Fruit fly (Drosophila melanogaster) whole organism, embryonic: ENCODE results near the gene tau.
A peak's percentile ranks its signal among the peaks of the same experiment; 100 is the strongest.

Source experiments
- Blimp-1 ChIP-seq: fragments of 200-800 bp; sonication (Bioruptor generic); optimal IDR thresholded peaks from 3 replicates; lab custom pipeline; 2018; ENCODE audit warnings: missing biosample characterization, missing genetic modification characterization, mild to moderate bottlenecking, moderate library complexity, missing genetic modification reagents
- CG10431 ChIP-seq: fragments of 200-800 bp; sonication (Bioruptor generic); optimal IDR thresholded peaks from 3 replicates; lab custom pipeline; 2018; ENCODE audit warnings: missing biosample characterization, mild to moderate bottlenecking, missing genetic modification characterization
- CG10654 ChIP-seq: fragments of 200-800 bp; sonication (Bioruptor generic); optimal IDR thresholded peaks from 2 replicates; lab custom pipeline; 2016; ENCODE audit warnings: missing biosample characterization, missing genetic modification characterization
- CG11504 ChIP-seq: fragments of 200-800 bp; sonication (Bioruptor generic); optimal IDR thresholded peaks from 3 replicates; lab custom pipeline; 2019; ENCODE audit warnings: missing biosample characterization, mild to moderate bottlenecking, missing genetic modification characterization, moderate library complexity
- CG12236 ChIP-seq: fragments of 200-800 bp; sonication (Bioruptor generic); optimal IDR thresholded peaks from 2 replicates; lab custom pipeline; 2016; ENCODE audit warnings: missing biosample characterization, missing genetic modification characterization
- CG14050 ChIP-seq: fragments of 200-800 bp; sonication (Bioruptor generic); IDR thresholded peaks from 3 replicates; pipeline ENCODE4 v1.3.6; 2022; ENCODE audit warnings: missing biosample characterization, missing genetic modification characterization
- CG14965 ChIP-seq: fragments of 200-800 bp; sonication (Bioruptor generic); optimal IDR thresholded peaks from 2 replicates; lab custom pipeline; 2016; ENCODE audit warnings: missing biosample characterization, missing genetic modification characterization, borderline replicate concordance
- CG1602 ChIP-seq: fragments of 200-800 bp; sonication (Bioruptor generic); optimal IDR thresholded peaks from 3 replicates; lab custom pipeline; 2016; ENCODE audit warnings: missing biosample characterization, missing genetic modification characterization
- CG16815 ChIP-seq: fragments of 200-800 bp; sonication (Bioruptor generic); optimal IDR thresholded peaks from 3 replicates; lab custom pipeline; 2017; ENCODE audit warnings: missing biosample characterization, mild to moderate bottlenecking, missing genetic modification characterization
- CG18262 ChIP-seq: fragments of 200-800 bp; optimal IDR thresholded peaks from 3 replicates; lab custom pipeline; 2019; ENCODE audit warnings: missing biosample characterization, mild to moderate bottlenecking, missing genetic modification characterization, moderate library complexity
- CG30020 ChIP-seq: fragments of 200-800 bp; optimal IDR thresholded peaks from 2 replicates; lab custom pipeline; 2019; ENCODE audit warnings: missing biosample characterization, mild to moderate bottlenecking, missing genetic modification characterization, moderate library complexity
- CG4424 ChIP-seq: fragments of 200-800 bp; sonication (Bioruptor generic); optimal IDR thresholded peaks from 3 replicates; lab custom pipeline; 2016; ENCODE audit warnings: missing biosample characterization, missing genetic modification characterization
- CG6813 ChIP-seq: fragments of 200-800 bp; sonication (Bioruptor generic); optimal IDR thresholded peaks from 2 replicates; lab custom pipeline; 2017; ENCODE audit warnings: missing biosample characterization, missing genetic modification characterization, mild to moderate bottlenecking, moderate library complexity, missing genetic modification reagents
- CG9797 ChIP-seq: fragments of 200-800 bp; sonication (Bioruptor generic); optimal IDR thresholded peaks from 3 replicates; lab custom pipeline; 2018; ENCODE audit warnings: missing biosample characterization, mild to moderate bottlenecking, missing genetic modification characterization
- D19B ChIP-seq: fragments of 200-800 bp; sonication (Bioruptor generic); optimal IDR thresholded peaks from 2 replicates; lab custom pipeline; 2017; ENCODE audit warnings: missing biosample characterization, mild to moderate bottlenecking, missing genetic modification characterization
- Deaf1 ChIP-seq: fragments of 200-800 bp; optimal IDR thresholded peaks from 3 replicates; lab custom pipeline; 2019; ENCODE audit warnings: missing biosample characterization, mild to moderate bottlenecking, missing genetic modification characterization, moderate library complexity
- Dip3 ChIP-seq: fragments of 200-800 bp; sonication (Bioruptor generic); optimal IDR thresholded peaks from 3 replicates; lab custom pipeline; 2016; ENCODE audit warnings: missing biosample characterization, missing genetic modification characterization
- Doc3 ChIP-seq: fragments of 200-800 bp; sonication (Bioruptor generic); IDR thresholded peaks from 3 replicates; pipeline ENCODE4 v1.3.6; 2022; ENCODE audit warnings: missing biosample characterization, missing genetic modification characterization; ENCODE audit not compliant: partially characterized antibody
- Dp ChIP-seq: fragments of 200-800 bp; sonication (Bioruptor generic); optimal IDR thresholded peaks from 2 replicates; lab custom pipeline; 2018; ENCODE audit warnings: missing biosample characterization, mild to moderate bottlenecking, missing genetic modification characterization, moderate library complexity
- Gsc ChIP-seq: fragments of 200-800 bp; sonication (Bioruptor generic); IDR thresholded peaks from 2 replicates; pipeline ENCODE4 v1.3.6; 2022; ENCODE audit warnings: missing biosample characterization, missing genetic modification characterization
- Hr3 ChIP-seq: fragments of 200-800 bp; sonication (Bioruptor generic); optimal IDR thresholded peaks from 3 replicates; lab custom pipeline; 2016; ENCODE audit warnings: missing biosample characterization, missing genetic modification characterization
- MBD-R2 ChIP-seq: fragments of 200-800 bp; sonication (Bioruptor generic); IDR thresholded peaks from 2 replicates; pipeline ENCODE4 v1.3.6; 2022; ENCODE audit warnings: missing biosample characterization, missing genetic modification characterization
- NK7.1 ChIP-seq: fragments of 200-800 bp; sonication (Bioruptor generic); optimal IDR thresholded peaks from 3 replicates; lab custom pipeline; 2016; ENCODE audit warnings: missing biosample characterization, missing genetic modification characterization
- Nf-YA ChIP-seq: fragments of 200-800 bp; sonication (Bioruptor generic); IDR thresholded peaks from 2 replicates; pipeline ENCODE4 v1.3.6; 2022; ENCODE audit warnings: missing biosample characterization, missing genetic modification characterization
- Nf-YC ChIP-seq: fragments of 200-800 bp; optimal IDR thresholded peaks from 3 replicates; lab custom pipeline; 2019; ENCODE audit warnings: missing biosample characterization, mild to moderate bottlenecking, missing genetic modification characterization, moderate library complexity
- Poxn ChIP-seq: fragments of 200-800 bp; sonication (Bioruptor generic); IDR thresholded peaks from 2 replicates; pipeline ENCODE4 v1.3.6; 2022; ENCODE audit warnings: missing biosample characterization, missing genetic modification characterization
- Ravus ChIP-seq: fragments of 200-800 bp; sonication (Bioruptor generic); IDR thresholded peaks from 2 replicates; pipeline ENCODE4 v1.3.6; 2022; ENCODE audit warnings: missing biosample characterization, missing genetic modification characterization
- Sry-β ChIP-seq: fragments of 200-800 bp; sonication (Bioruptor generic); optimal IDR thresholded peaks from 2 replicates; lab custom pipeline; 2018; ENCODE audit warnings: missing biosample characterization, mild to moderate bottlenecking, missing genetic modification characterization, moderate library complexity
- Vsx1 ChIP-seq: fragments of 200-800 bp; sonication (Bioruptor generic); optimal IDR thresholded peaks from 2 replicates; lab custom pipeline; 2017; ENCODE audit warnings: missing biosample characterization, mild to moderate bottlenecking, missing genetic modification characterization, missing genetic modification reagents
- abd-A ChIP-seq: fragments of 200-800 bp; sonication (Bioruptor generic); optimal IDR thresholded peaks from 3 replicates; lab custom pipeline; 2019; ENCODE audit warnings: missing biosample characterization, mild to moderate bottlenecking, missing genetic modification characterization, moderate library complexity
- ac ChIP-seq: fragments of 200-800 bp; sonication (Bioruptor generic); optimal IDR thresholded peaks from 3 replicates; lab custom pipeline; 2017; ENCODE audit warnings: missing biosample characterization, mild to moderate bottlenecking, missing genetic modification characterization
- cato ChIP-seq: fragments of 200-800 bp; sonication (Bioruptor generic); optimal IDR thresholded peaks from 2 replicates; lab custom pipeline; 2016; ENCODE audit warnings: missing biosample characterization, missing genetic modification characterization, borderline replicate concordance
- chinmo ChIP-seq: fragments of 200-800 bp; sonication (Bioruptor generic); IDR thresholded peaks from 4 replicates; pipeline ENCODE4 v1.3.6; 2022; ENCODE audit warnings: missing biosample characterization, missing genetic modification characterization; ENCODE audit not compliant: partially characterized antibody
- crol ChIP-seq: fragments of 200-800 bp; sonication (Bioruptor generic); IDR thresholded peaks from 2 replicates; pipeline ENCODE4 v1.3.6; 2022; ENCODE audit warnings: missing biosample characterization, missing genetic modification characterization
- dan ChIP-seq: fragments of 200-800 bp; sonication (Bioruptor generic); IDR thresholded peaks from 2 replicates; pipeline ENCODE4 v1.3.6; 2022; ENCODE audit warnings: missing biosample characterization, missing genetic modification characterization
- dmrt99B ChIP-seq: fragments of 200-800 bp; sonication (Bioruptor generic); optimal IDR thresholded peaks from 2 replicates; lab custom pipeline; 2018; ENCODE audit warnings: missing biosample characterization, mild to moderate bottlenecking, missing genetic modification characterization, moderate library complexity
- eyg ChIP-seq: fragments of 200-800 bp; sonication (Bioruptor generic); optimal IDR thresholded peaks from 3 replicates; lab custom pipeline; 2016; ENCODE audit warnings: missing biosample characterization, missing genetic modification characterization
- hbn ChIP-seq: fragments of 200-800 bp; sonication (Bioruptor generic); IDR thresholded peaks from 2 replicates; pipeline ENCODE4 v1.3.6; 2022; ENCODE audit warnings: missing biosample characterization, missing genetic modification characterization; ENCODE audit not compliant: partially characterized antibody
- onecut ChIP-seq: fragments of 200-800 bp; sonication (Bioruptor generic); IDR thresholded peaks from 2 replicates; pipeline ENCODE4 v1.3.6; 2022; ENCODE audit warnings: missing biosample characterization, missing genetic modification characterization
- p53 ChIP-seq: fragments of 200-800 bp; sonication (Bioruptor generic); optimal IDR thresholded peaks from 2 replicates; lab custom pipeline; 2016; ENCODE audit warnings: missing biosample characterization, missing genetic modification characterization
- pan ChIP-seq, 4 experiments: fragments of >200 bp in 3 of 4; fragments of 200-800 bp in 1 of 4; sonication (Bioruptor generic) in 1 of 4; optimal IDR thresholded peaks in 3 of 4; IDR thresholded peaks in 1 of 4; 2 replicates each; pipeline versions ENCODE4 v1.3.6 to Lab custom; 2017 to 2022; ENCODE audit warnings: missing biosample characterization in 2 of 4, missing genetic modification characterization in 2 of 4, mixed read lengths in 1 of 4
- pb ChIP-seq: fragments of 200-800 bp; sonication (Bioruptor generic); optimal IDR thresholded peaks from 3 replicates; lab custom pipeline; 2016; ENCODE audit warnings: missing biosample characterization, missing genetic modification characterization
- phol ChIP-seq: fragments of 200-800 bp; sonication (Bioruptor generic); optimal IDR thresholded peaks from 3 replicates; lab custom pipeline; 2018; ENCODE audit warnings: missing biosample characterization, mild to moderate bottlenecking, missing genetic modification characterization, moderate library complexity
- schlank ChIP-seq: fragments of 200-800 bp; sonication (Bioruptor generic); optimal IDR thresholded peaks from 2 replicates; lab custom pipeline; 2018; ENCODE audit warnings: missing biosample characterization, mild to moderate bottlenecking, missing genetic modification characterization
- sens-2 ChIP-seq: fragments of 200-800 bp; sonication (Bioruptor generic); IDR thresholded peaks from 2 replicates; pipeline ENCODE4 v1.3.6; 2022; ENCODE audit warnings: missing biosample characterization, missing genetic modification characterization
- slbo ChIP-seq: fragments of 200-800 bp; sonication (Bioruptor generic); IDR thresholded peaks from 2 replicates; pipeline ENCODE4 v1.3.6; 2022; ENCODE audit warnings: missing biosample characterization, missing genetic modification characterization
- yki ChIP-seq: fragments of >200 bp; optimal IDR thresholded peaks from 3 replicates; lab custom pipeline; 2018
- z ChIP-seq: fragments of 200-800 bp; sonication (Bioruptor generic); IDR thresholded peaks from 3 replicates; pipeline ENCODE4 v1.3.6; 2022; ENCODE audit warnings: missing biosample characterization, missing genetic modification characterization
- zf30C ChIP-seq: fragments of 200-800 bp; sonication (Bioruptor generic); optimal IDR thresholded peaks from 3 replicates; lab custom pipeline; 2018; ENCODE audit warnings: missing biosample characterization, mild to moderate bottlenecking, missing genetic modification characterization

tau gene

DNA sequence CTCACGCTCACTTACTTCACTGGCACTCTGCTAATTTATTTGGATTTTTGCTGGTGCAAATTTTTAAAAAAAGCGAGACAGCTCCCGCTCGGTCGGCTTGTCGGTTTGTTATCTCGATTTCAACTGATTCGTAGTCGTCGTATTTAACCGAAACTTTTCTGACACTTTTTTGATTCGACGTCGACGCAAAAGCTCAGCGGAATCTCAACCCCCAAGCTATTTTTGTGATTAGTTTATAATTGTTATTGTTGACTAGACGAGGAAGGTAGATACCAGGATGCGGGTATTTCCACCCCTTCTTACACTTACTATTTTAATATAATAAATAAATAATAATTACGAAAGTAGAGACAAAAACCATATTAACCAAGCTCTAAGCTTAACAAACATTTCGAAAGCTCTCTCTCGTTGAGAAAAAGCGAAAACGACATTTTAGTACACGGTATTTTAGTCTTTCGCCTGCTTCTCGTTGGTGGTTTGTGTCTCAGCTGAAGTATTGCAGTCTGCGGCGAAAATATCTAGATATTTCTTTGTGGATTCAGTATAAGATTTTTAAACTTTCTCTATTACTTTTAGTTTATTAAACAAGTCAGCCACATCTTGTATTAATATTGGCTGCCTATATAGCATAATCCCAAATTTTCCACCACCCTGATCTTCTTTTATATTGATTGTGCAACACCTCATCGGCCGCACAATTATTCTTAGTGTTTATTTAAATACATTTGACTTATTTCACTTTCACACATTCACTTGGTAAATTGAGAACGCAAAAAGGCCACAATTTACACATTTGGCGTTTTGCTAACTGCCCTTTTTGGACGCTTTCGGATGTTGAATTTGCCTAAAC lies at the start of gene tau:
TSS of gene tau (minus strand) at position 311 of the 850 bp plus-strand sequence.
- no peak for TF ChIP-seq sens-2 (GFP tag; lab: Robert Waterston, UW)
- TF ChIP-seq slbo (GFP tag; lab: Robert Waterston, UW) = no peak
- TF ChIP-seq abd-A = peak; percentile 65
- no peak for TF ChIP-seq Vsx1 (GFP tag; lab: Kevin White, UChicago)
- no peak for TF ChIP-seq CG12236 (GFP tag; lab: Kevin White, UChicago)
- 0 out of 2 replicates have a peak, but pooled peaks have one; percentile 11 for TF ChIP-seq MBD-R2
- TF ChIP-seq Sry-β (GFP tag; lab: Kevin White, UChicago) = no peak
- no peak for TF ChIP-seq CG1602 (GFP tag; lab: Kevin White, UChicago)
- peak; percentile 12 for TF ChIP-seq Dp (GFP tag; lab: Kevin White, UChicago)
- TF ChIP-seq phol (tag; lab: Kevin White, UChicago) = no peak
- TF ChIP-seq z (GFP tag; lab: Robert Waterston, UW) = no peak
- TF ChIP-seq Doc3 (GFP tag; lab: Robert Waterston, UW) = no peak
- TF ChIP-seq crol (GFP tag; lab: Robert Waterston, UW) = no peak
- peak; percentile 79 for TF ChIP-seq D19B (GFP tag; lab: Kevin White, UChicago)
- no peak for TF ChIP-seq ac
- TF ChIP-seq Gsc (GFP tag; lab: Robert Waterston, UW) = no peak
- no peak for TF ChIP-seq CG30020
- no peak for TF ChIP-seq CG9797
- no peak for TF ChIP-seq CG4424 (GFP tag; lab: Kevin White, UChicago)
- 0 out of 4 replicates have a peak, but pooled peaks have one; percentile 50 for TF ChIP-seq chinmo (GFP tag; lab: Robert Waterston, UW)
- no peak for TF ChIP-seq p53 (GFP tag; lab: Kevin White, UChicago)
- no peak for TF ChIP-seq pb (GFP tag; lab: Kevin White, UChicago)
- no peak for TF ChIP-seq CG10431 (GFP tag; lab: Kevin White, UChicago)
- no peak for TF ChIP-seq dmrt99B (tag; lab: Kevin White, UChicago)
- no peak for TF ChIP-seq dan (GFP tag; lab: Robert Waterston, UW)
- no peak for TF ChIP-seq Ravus (GFP tag; lab: Robert Waterston, UW)
- no peak for TF ChIP-seq Nf-YA (GFP tag; lab: Robert Waterston, UW)
- no peak for TF ChIP-seq Blimp-1
- TF ChIP-seq yki (lab: Kevin White, UChicago) = no peak
- TF ChIP-seq Poxn (GFP tag; lab: Robert Waterston, UW) = no peak
- TF ChIP-seq CG14965 (GFP tag; lab: Kevin White, UChicago) = no peak
- no peak for TF ChIP-seq NK7.1 (GFP tag; lab: Kevin White, UChicago)
- TF ChIP-seq CG16815 (GFP tag; lab: Kevin White, UChicago) = no peak
- TF ChIP-seq CG18262 = no peak
- TF ChIP-seq Nf-YC = peak; percentile 11
- TF ChIP-seq CG14050 (GFP tag; lab: Robert Waterston, UW) = no peak
- TF ChIP-seq zf30C = no peak
- TF ChIP-seq cato (GFP tag; lab: Kevin White, UChicago) = no peak
- TF ChIP-seq CG11504 (tag; lab: Kevin White, UChicago) = peak; percentile 7
- no peak for TF ChIP-seq onecut
- no peak for TF ChIP-seq pan (optimal IDR thresholded peaks at IDR 0.05; lab: Kevin White, UChicago)
- TF ChIP-seq pan (GFP tag; optimal IDR thresholded peaks at IDR 0.05 in 1 of 2, IDR thresholded peaks at IDR 0.05 in 1 of 2) = no peak
- no peak for TF ChIP-seq CG6813
- no peak for TF ChIP-seq schlank (tag; lab: Kevin White, UChicago)
- peak; percentile 85 for TF ChIP-seq Deaf1 (tag; lab: Kevin White, UChicago)
- TF ChIP-seq Dip3 (GFP tag; lab: Kevin White, UChicago) = no peak
- TF ChIP-seq hbn (GFP tag; lab: Robert Waterston, UW) = no peak
- no peak for TF ChIP-seq Hr3 (GFP tag; lab: Kevin White, UChicago)
- no peak for TF ChIP-seq CG10654 (GFP tag; lab: Kevin White, UChicago)
- TF ChIP-seq eyg (GFP tag; lab: Kevin White, UChicago) = no peak
